Worm (Caenorhabditis elegans): ENCODE data around the gene ltd-1.

The ltd-1 gene

DNA sequence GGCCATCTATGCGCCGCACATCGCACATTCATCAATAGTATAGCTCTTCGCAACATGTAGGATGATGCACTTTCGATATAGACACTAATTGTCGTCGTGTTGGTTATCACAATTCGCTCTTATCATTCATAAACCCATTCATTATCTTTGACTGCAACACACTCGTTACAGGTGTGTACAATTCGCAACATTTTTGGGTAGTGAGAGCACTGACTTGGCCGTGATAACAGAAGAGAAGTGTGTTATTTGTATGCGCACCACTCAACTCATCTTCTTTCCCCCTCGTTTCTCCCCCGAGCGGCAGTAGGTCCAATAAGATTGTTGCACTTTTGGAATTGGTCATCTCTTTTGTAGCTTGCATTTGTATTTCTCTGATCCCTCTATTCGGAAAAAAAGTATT lies 34.7 kb upstream of the ltd-1 start:
- TF ChIP-seq ceh-45 (GFP tag; IDR thresholded peaks at IDR 0.05) (no peak), ceh-22 (tag; optimal IDR thresholded peaks at IDR 0.05) (peak; percentile 64), ceh-9 (tag; optimal IDR thresholded peaks at IDR 0.05) (no peak), dmd-4 (tag; optimal IDR thresholded peaks at IDR 0.05; ENCODE audit: borderline replicate concordance) (no peak), tbx-2 (tag; optimal IDR thresholded peaks at IDR 0.05) (peak; percentile 8), ceh-48 (tag; optimal IDR thresholded peaks at IDR 0.05) (no peak), elt-2 (tag; optimal IDR thresholded peaks at IDR 0.05) (peak; percentile 96)

DNA sequence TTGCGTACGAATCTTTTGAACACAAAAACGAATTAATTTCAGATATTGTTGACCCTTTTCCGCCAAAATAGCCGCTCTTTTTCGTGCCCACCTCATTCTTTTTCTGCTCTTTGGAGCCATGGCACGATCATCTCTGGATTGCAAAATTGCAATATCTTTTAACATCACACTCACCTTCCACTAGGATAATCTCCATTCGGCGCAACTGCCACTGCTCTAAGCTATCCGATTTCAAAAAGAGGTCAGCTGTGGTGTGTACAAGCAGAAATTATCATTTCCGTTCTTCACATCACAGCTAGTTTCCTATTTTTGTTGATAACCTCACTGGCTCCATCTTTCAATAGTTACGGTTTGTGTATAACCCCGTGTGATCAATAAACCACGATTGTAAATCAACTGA lies 34.1 kb upstream of the ltd-1 start:
- TF ChIP-seq mec-3 (tag; optimal IDR thresholded peaks at IDR 0.05; ENCODE audit: borderline replicate concordance) (no peak), pha-2 (tag; optimal IDR thresholded peaks at IDR 0.05) (no peak), ceh-34 (tag; optimal IDR thresholded peaks at IDR 0.05) (peak; percentile 41)

DNA sequence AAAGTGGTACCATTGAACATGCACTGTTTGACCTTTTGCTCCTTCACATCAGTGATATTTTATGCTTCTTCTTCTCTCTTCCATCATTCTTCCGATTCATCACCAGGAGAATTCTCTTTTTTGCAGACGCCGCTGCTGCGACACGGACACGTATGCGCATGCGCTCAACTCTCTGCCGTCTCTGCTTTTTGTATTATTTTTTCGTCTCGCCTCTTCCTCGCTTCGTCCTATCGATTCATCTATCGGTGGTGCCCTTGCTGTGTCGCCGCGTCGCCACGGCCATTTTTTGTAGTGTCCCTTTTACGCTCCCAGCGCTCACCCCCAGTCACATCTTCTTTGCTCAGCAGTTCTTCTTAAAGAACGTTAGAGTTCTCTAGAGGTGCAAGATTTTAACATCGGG lies 33.6 kb upstream of the ltd-1 start:
- no peak for TF ChIP-seq odd-2 (tag; optimal IDR thresholded peaks at IDR 0.05)
- TF ChIP-seq pha-4 (tag; optimal IDR thresholded peaks at IDR 0.05), result no peak
- TF ChIP-seq ceh-6 (GFP tag; optimal IDR thresholded peaks at IDR 0.05), result no peak
- no peak for TF ChIP-seq nhr-11 (tag; optimal IDR thresholded peaks at IDR 0.05)
- no peak for TF ChIP-seq ceh-34 (tag; optimal IDR thresholded peaks at IDR 0.05)
- no peak for TF ChIP-seq tbx-7 (tag; optimal IDR thresholded peaks at IDR 0.05)
- no peak for TF ChIP-seq fkh-10 (GFP tag; optimal IDR thresholded peaks at IDR 0.05)
- no peak for TF ChIP-seq mec-3 (tag; optimal IDR thresholded peaks at IDR 0.05; ENCODE audit: borderline replicate concordance)
- TF ChIP-seq ref-2 (tag; optimal IDR thresholded peaks at IDR 0.05), result peak; percentile 16
- TF ChIP-seq nhr-232 (tag; optimal IDR thresholded peaks at IDR 0.05), result no peak
- TF ChIP-seq ceh-2 (tag; optimal IDR thresholded peaks at IDR 0.05), result no peak
- no peak for TF ChIP-seq syd-9 (tag; optimal IDR thresholded peaks at IDR 0.05)
- TF ChIP-seq fax-1 (tag; optimal IDR thresholded peaks at IDR 0.05), result no peak
- TF ChIP-seq ceh-30 (tag; optimal IDR thresholded peaks at IDR 0.05), result no peak
- no peak for TF ChIP-seq pha-2 (tag; optimal IDR thresholded peaks at IDR 0.05)
- no peak for TF ChIP-seq eyg-1 (tag; optimal IDR thresholded peaks at IDR 0.05)
- peak; percentile 39 for TF ChIP-seq ceh-19 (GFP tag; optimal IDR thresholded peaks at IDR 0.05)
- TF ChIP-seq unc-55 (GFP tag; optimal IDR thresholded peaks at IDR 0.05), result no peak
- TF ChIP-seq unc-3 (GFP tag; conservative IDR thresholded peaks at IDR 0.05), result no peak
- no peak for TF ChIP-seq unc-3 (tag; optimal IDR thresholded peaks at IDR 0.05)
- TF ChIP-seq sox-2 (GFP tag; IDR thresholded peaks at IDR 0.05), result no peak
- no peak for TF ChIP-seq ama-1 (optimal IDR thresholded peaks at IDR 0.05)
- TF ChIP-seq ceh-48 (tag; optimal IDR thresholded peaks at IDR 0.05), result peak; percentile 63
- no peak for TF ChIP-seq sdc-2 (tag; optimal IDR thresholded peaks at IDR 0.05)
- TF ChIP-seq hlh-8 (tag; optimal IDR thresholded peaks at IDR 0.05), result no peak
- no peak for TF ChIP-seq gmeb-2 (tag; optimal IDR thresholded peaks at IDR 0.05)
- peak; percentile 26 for TF ChIP-seq ceh-14 (tag; optimal IDR thresholded peaks at IDR 0.05)
- peak; percentile 57 for TF ChIP-seq ceh-31 (tag; optimal IDR thresholded peaks at IDR 0.05)
- TF ChIP-seq rnt-1 (tag; optimal IDR thresholded peaks at IDR 0.05), result no peak
- no peak for TF ChIP-seq K02D7.2 (tag; optimal IDR thresholded peaks at IDR 0.05)

DNA sequence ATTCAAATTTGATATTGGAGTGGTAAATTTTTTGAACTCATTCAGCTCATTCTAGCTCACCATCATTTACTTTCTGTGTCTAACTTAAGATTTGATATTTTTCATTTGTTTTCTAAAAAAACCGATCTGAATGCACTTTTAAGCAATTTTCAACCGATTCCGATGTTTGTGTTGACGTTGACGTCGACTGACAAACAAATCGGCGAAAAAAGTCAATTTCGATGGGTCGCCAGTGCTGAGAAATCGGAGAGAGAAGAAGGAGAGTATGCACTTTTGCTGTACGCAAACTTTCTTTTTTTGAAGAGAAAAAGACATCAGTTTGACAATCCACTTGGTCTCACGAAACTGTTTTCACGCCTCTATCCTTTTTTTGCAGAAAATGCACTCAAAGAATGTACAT lies 32.9 kb upstream of the ltd-1 start:
- TF ChIP-seq ceh-34 (tag; optimal IDR thresholded peaks at IDR 0.05) (no peak), sox-4 (tag; optimal IDR thresholded peaks at IDR 0.05) (no peak), ama-1 (optimal IDR thresholded peaks at IDR 0.05) (no peak), gmeb-2 (tag; optimal IDR thresholded peaks at IDR 0.05) (no peak), ceh-19 (GFP tag; optimal IDR thresholded peaks at IDR 0.05) (no peak), T23F11.4 (GFP tag; optimal IDR thresholded peaks at IDR 0.05) (no peak), tbx-7 (tag; optimal IDR thresholded peaks at IDR 0.05) (no peak)
